Fruit fly (Drosophila melanogaster) whole organism, adult: ENCODE results near the gene CG4313.

Source experiments
- CG11617 ChIP-seq: fragments of 200-800 bp; sonication (Bioruptor generic); optimal IDR thresholded peaks from 2 replicates; lab custom pipeline; 2017; ENCODE audit warnings: mild to moderate bottlenecking, missing biosample characterization, missing genetic modification reagents, missing genetic modification characterization
- CG12768 ChIP-seq: fragments of 200-800 bp; sonication (Bioruptor generic); optimal IDR thresholded peaks from 2 replicates; lab custom pipeline; 2017; ENCODE audit warnings: missing biosample characterization, missing genetic modification characterization, mild to moderate bottlenecking, moderate library complexity, missing genetic modification reagents
- CG14711 ChIP-seq: fragments of 200-800 bp; sonication (Bioruptor generic); optimal IDR thresholded peaks from 2 replicates; lab custom pipeline; 2018; ENCODE audit warnings: missing biosample characterization, mild to moderate bottlenecking, missing genetic modification characterization, moderate library complexity
- CG1620 ChIP-seq: fragments of 200-800 bp; sonication (Bioruptor generic); optimal IDR thresholded peaks from 2 replicates; lab custom pipeline; 2016; ENCODE audit warnings: missing biosample characterization, missing genetic modification characterization
- CG33017 ChIP-seq: fragments of 200-800 bp; sonication (Bioruptor generic); optimal IDR thresholded peaks from 2 replicates; lab custom pipeline; 2018; ENCODE audit warnings: missing biosample characterization, mild to moderate bottlenecking, missing genetic modification characterization, moderate library complexity
- CG5204 ChIP-seq: fragments of 200-800 bp; sonication (Bioruptor generic); optimal IDR thresholded peaks from 2 replicates; lab custom pipeline; 2016; ENCODE audit warnings: missing biosample characterization, missing genetic modification characterization
- CG7045 ChIP-seq: fragments of 200-800 bp; sonication (Bioruptor generic); optimal IDR thresholded peaks from 2 replicates; lab custom pipeline; 2017; ENCODE audit warnings: missing biosample characterization, mild to moderate bottlenecking, missing genetic modification characterization
- CG7101 ChIP-seq: fragments of 200-800 bp; sonication (Bioruptor generic); optimal IDR thresholded peaks from 2 replicates; lab custom pipeline; 2018; ENCODE audit warnings: missing biosample characterization, mild to moderate bottlenecking, missing genetic modification characterization, moderate library complexity
- Clk ChIP-seq: fragments of 200-800 bp; sonication (Bioruptor generic); optimal IDR thresholded peaks from 2 replicates; lab custom pipeline; 2017; ENCODE audit warnings: missing biosample characterization, missing genetic modification characterization
- Crg-1 ChIP-seq: fragments of 200-800 bp; sonication (Bioruptor generic); optimal IDR thresholded peaks from 2 replicates; lab custom pipeline; 2016; ENCODE audit warnings: missing biosample characterization, missing genetic modification characterization
- Hr96 ChIP-seq: fragments of 200-800 bp; sonication (Bioruptor generic); optimal IDR thresholded peaks from 2 replicates; lab custom pipeline; 2016; ENCODE audit warnings: missing biosample characterization, missing genetic modification characterization
- Mnt ChIP-seq: fragments of 200-800 bp; sonication (Bioruptor generic); optimal IDR thresholded peaks from 2 replicates; lab custom pipeline; 2016; ENCODE audit warnings: missing biosample characterization, mild to moderate bottlenecking, missing genetic modification characterization
- bab1 ChIP-seq: fragments of 200-800 bp; sonication (Bioruptor generic); optimal IDR thresholded peaks from 3 replicates; lab custom pipeline; 2019; ENCODE audit warnings: missing biosample characterization, mild to moderate bottlenecking, missing genetic modification characterization, moderate library complexity
- cic ChIP-seq: fragments of 200-800 bp; sonication (Bioruptor generic); optimal IDR thresholded peaks from 2 replicates; lab custom pipeline; 2017; ENCODE audit warnings: missing biosample characterization, mild to moderate bottlenecking, missing genetic modification characterization, moderate library complexity
- cnc ChIP-seq, 2 experiments: fragments of >200 bp; optimal IDR thresholded peaks; 2 replicates each; lab custom pipeline; 2017
- kay ChIP-seq: fragments of 200-800 bp; sonication (Bioruptor generic); peaks from one replicate; lab custom pipeline; 2016; ENCODE audit warnings: missing biosample characterization, missing genetic modification characterization, borderline replicate concordance
- ovo ChIP-seq: fragments of 200-800 bp; sonication (Bioruptor generic); optimal IDR thresholded peaks from 2 replicates; lab custom pipeline; 2016; ENCODE audit warnings: missing biosample characterization, missing genetic modification characterization
- pad ChIP-seq: fragments of 200-800 bp; sonication (Bioruptor generic); optimal IDR thresholded peaks from 3 replicates; lab custom pipeline; 2017; ENCODE audit warnings: missing biosample characterization, missing genetic modification characterization, mild to moderate bottlenecking, moderate library complexity, missing genetic modification reagents
- tj ChIP-seq: fragments of 200-800 bp; sonication (Bioruptor generic); optimal IDR thresholded peaks from 3 replicates; lab custom pipeline; 2017; ENCODE audit warnings: missing biosample characterization, mild to moderate bottlenecking, missing genetic modification characterization, moderate library complexity
- toe ChIP-seq: fragments of 200-800 bp; sonication (Bioruptor generic); optimal IDR thresholded peaks from 2 replicates; lab custom pipeline; 2016; ENCODE audit warnings: missing biosample characterization, missing genetic modification characterization

Gene CG4313

dm6 chrX:2008953-2009452 is 32.7 kb upstream of the CG4313 start, which contains the start of gene PIG-K:
Gene PIG-K, minus strand, starts transcription at chrX:2009364.
- TF ChIP-seq CG1620 (GFP tag; lab: Kevin White, UChicago) (no peak), CG11617 (no peak), toe (GFP tag; lab: Kevin White, UChicago) (no peak), Clk (GFP tag; lab: Kevin White, UChicago) (no peak), CG7045 (no peak), CG33017 (tag; lab: Kevin White, UChicago) (no peak), cic (GFP tag; lab: Kevin White, UChicago) (no peak), ovo (GFP tag; lab: Kevin White, UChicago) (no peak), Mnt (GFP tag; lab: Kevin White, UChicago) (no peak), CG14711 (no peak), CG5204 (GFP tag; lab: Kevin White, UChicago) (no peak), tj (GFP tag; lab: Kevin White, UChicago) (no peak), pad (GFP tag; lab: Kevin White, UChicago) (no peak), bab1 (GFP tag; lab: Kevin White, UChicago) (no peak)

dm6 chrX:2009453-2010009 is 32.1 kb upstream of the CG4313 start:
- TF ChIP-seq ovo (GFP tag; lab: Kevin White, UChicago), result peak; percentile 52
- peak; percentile 14 for TF ChIP-seq CG33017 (tag; lab: Kevin White, UChicago)
- TF ChIP-seq CG14711, result peak; percentile 58
- TF ChIP-seq cnc (optimal IDR thresholded peaks at IDR 0.05; lab: Kevin White, UChicago), result no peak
- TF ChIP-seq CG1620 (GFP tag; lab: Kevin White, UChicago), result peak; percentile 71
- peak; percentile 81 for TF ChIP-seq CG5204 (GFP tag; lab: Kevin White, UChicago)
- peak; percentile 55 for TF ChIP-seq CG12768 (GFP tag; lab: Kevin White, UChicago)
- peak; percentile 82 for TF ChIP-seq CG11617
- peak; percentile 74 for TF ChIP-seq Hr96 (GFP tag; lab: Kevin White, UChicago)
- TF ChIP-seq pad (GFP tag; lab: Kevin White, UChicago), result peak; percentile 49
- TF ChIP-seq bab1 (GFP tag; lab: Kevin White, UChicago), result peak; percentile 53
- TF ChIP-seq toe (GFP tag; lab: Kevin White, UChicago), result peak; percentile 75
- no peak for TF ChIP-seq tj (GFP tag; lab: Kevin White, UChicago)
- peak; percentile 26 for TF ChIP-seq Mnt (GFP tag; lab: Kevin White, UChicago)
- no peak for TF ChIP-seq cic (GFP tag; lab: Kevin White, UChicago)
- TF ChIP-seq Crg-1 (GFP tag; lab: Kevin White, UChicago), result no peak
- TF ChIP-seq CG7101 (tag; lab: Kevin White, UChicago), result peak; percentile 65
- no peak for TF ChIP-seq Clk (GFP tag; lab: Kevin White, UChicago)
- peak; percentile 20 for TF ChIP-seq CG7045
- no peak for TF ChIP-seq kay (GFP tag; lab: Kevin White, UChicago)

dm6 chrX:2010010-2010873 is 31.4 kb upstream of the CG4313 start, which contains the start of gene east:
Gene east, plus strand, starts transcription at chrX:2010860.
- TF ChIP-seq CG1620 (GFP tag; lab: Kevin White, UChicago), result no peak
- TF ChIP-seq Crg-1 (GFP tag; lab: Kevin White, UChicago), result no peak
- peak; percentile 92 for TF ChIP-seq tj (GFP tag; lab: Kevin White, UChicago)
- peak; percentile 36 for TF ChIP-seq CG11617
- TF ChIP-seq CG14711, result no peak
- TF ChIP-seq ovo (GFP tag; lab: Kevin White, UChicago), result no peak
- no peak for TF ChIP-seq Clk (GFP tag; lab: Kevin White, UChicago)
- no peak for TF ChIP-seq CG12768 (GFP tag; lab: Kevin White, UChicago)
- TF ChIP-seq CG5204 (GFP tag; lab: Kevin White, UChicago), result no peak
- no peak for TF ChIP-seq cic (GFP tag; lab: Kevin White, UChicago)
- TF ChIP-seq pad (GFP tag; lab: Kevin White, UChicago), result peak; percentile 27
- peak; percentile 44 to 84 for TF ChIP-seq cnc (optimal IDR thresholded peaks at IDR 0.05; lab: Kevin White, UChicago)
- TF ChIP-seq CG7045, result no peak
- TF ChIP-seq Mnt (GFP tag; lab: Kevin White, UChicago), result peak; percentile 30
- peak; percentile 24 for TF ChIP-seq Hr96 (GFP tag; lab: Kevin White, UChicago)
- TF ChIP-seq toe (GFP tag; lab: Kevin White, UChicago), result no peak
- no peak for TF ChIP-seq CG33017 (tag; lab: Kevin White, UChicago)
- peak; percentile 22 for TF ChIP-seq bab1 (GFP tag; lab: Kevin White, UChicago)
- TF ChIP-seq kay (GFP tag; lab: Kevin White, UChicago), result no peak
- no peak for TF ChIP-seq CG7101 (tag; lab: Kevin White, UChicago)

DNA sequence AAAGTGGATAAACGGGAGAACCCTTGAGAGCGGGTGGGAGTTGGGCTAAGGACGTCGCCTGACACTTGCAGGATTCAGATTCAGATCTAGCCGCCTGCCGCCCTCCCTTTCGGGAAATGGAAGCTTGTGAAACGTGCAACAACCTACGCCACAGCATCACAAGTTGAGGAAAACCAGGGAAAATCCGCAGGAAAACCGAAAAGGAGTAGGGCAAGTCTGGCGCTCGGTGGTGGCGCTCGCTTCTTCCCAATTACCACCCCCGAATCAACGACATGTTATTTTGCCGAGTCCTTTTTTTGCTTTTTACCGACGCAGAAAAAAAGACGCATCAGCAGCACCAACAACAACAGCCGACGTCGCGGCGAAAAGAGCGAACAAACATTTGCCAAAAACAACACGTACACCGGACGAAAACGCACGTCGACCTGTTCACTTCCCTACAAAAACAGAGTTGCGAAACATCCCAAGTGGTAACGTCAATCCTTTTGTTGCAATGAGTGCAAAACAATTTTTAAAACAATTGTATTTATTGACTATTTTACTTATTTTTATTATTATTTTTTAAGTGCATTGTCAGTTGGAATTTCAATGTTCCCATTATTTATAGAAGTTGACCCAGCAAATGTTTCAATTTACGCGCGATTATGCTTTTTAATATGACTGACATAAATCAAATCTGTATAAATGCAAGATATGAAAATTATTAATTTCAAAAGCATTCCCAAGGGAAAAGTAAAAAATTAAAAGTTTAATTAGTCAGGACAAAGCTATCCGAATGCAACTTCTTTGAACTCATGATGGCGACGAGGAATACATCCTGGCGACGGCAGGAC is 30.2 kb upstream of the CG4313 start:
- no peak for TF ChIP-seq toe (GFP tag; lab: Kevin White, UChicago)
- no peak for TF ChIP-seq tj (GFP tag; lab: Kevin White, UChicago)
- TF ChIP-seq Clk (GFP tag; lab: Kevin White, UChicago), result no peak
- peak; percentile 2 for TF ChIP-seq CG1620 (GFP tag; lab: Kevin White, UChicago)
- peak; percentile 46 for TF ChIP-seq CG14711
- no peak for TF ChIP-seq CG12768 (GFP tag; lab: Kevin White, UChicago)
- no peak for TF ChIP-seq CG7045
- no peak for TF ChIP-seq cic (GFP tag; lab: Kevin White, UChicago)
- no peak for TF ChIP-seq Mnt (GFP tag; lab: Kevin White, UChicago)
- no peak for TF ChIP-seq CG33017 (tag; lab: Kevin White, UChicago)
- no peak for TF ChIP-seq CG7101 (tag; lab: Kevin White, UChicago)
- no peak for TF ChIP-seq pad (GFP tag; lab: Kevin White, UChicago)
- TF ChIP-seq ovo (GFP tag; lab: Kevin White, UChicago), result no peak
- no peak for TF ChIP-seq Hr96 (GFP tag; lab: Kevin White, UChicago)
- TF ChIP-seq Crg-1 (GFP tag; lab: Kevin White, UChicago), result peak; percentile 5
- peak; percentile 10 for TF ChIP-seq CG11617
- no peak for TF ChIP-seq CG5204 (GFP tag; lab: Kevin White, UChicago)
- no peak for TF ChIP-seq cnc (optimal IDR thresholded peaks at IDR 0.05; lab: Kevin White, UChicago)
- no peak for TF ChIP-seq kay (GFP tag; lab: Kevin White, UChicago)
- TF ChIP-seq bab1 (GFP tag; lab: Kevin White, UChicago), result no peak
